Worm (Caenorhabditis elegans) whole organism, L4 larva: ENCODE data around the gene ugt-16.

Experiments used
- cey-2 ChIP-seq: sonication (generic microtip); optimal IDR thresholded peaks from 3 replicates; lab custom pipeline; 2017; ENCODE audit warnings: missing genetic modification characterization, mild to moderate bottlenecking, missing compliant biosample characterization, antibody characterized with exemption, borderline replicate concordance; ENCODE audit not compliant: insufficient read depth
- fkh-10 ChIP-seq: fragments of 150-350 bp; optimal IDR thresholded peaks from 2 replicates; lab custom pipeline; 2014; ENCODE audit warnings: missing biosample characterization, missing genetic modification reagents, missing genetic modification characterization
- lin-13 ChIP-seq: fragments of 150-350 bp; optimal IDR thresholded peaks from 2 replicates; lab custom pipeline; 2014; ENCODE audit warnings: missing biosample characterization, missing genetic modification reagents, missing genetic modification characterization
- lin-29 ChIP-seq: fragments of 200-800 bp; sonication (Bioruptor generic); IDR thresholded peaks from 2 replicates; pipeline ENCODE4 v1.3.6; 2022; ENCODE audit warnings: missing genetic modification reagents, missing genetic modification characterization, missing compliant biosample characterization
- snpc-4 ChIP-seq: fragments of 150-350 bp; optimal IDR thresholded peaks from 2 replicates; lab custom pipeline; 2014; ENCODE audit warnings: missing biosample characterization, missing genetic modification characterization

DNA sequence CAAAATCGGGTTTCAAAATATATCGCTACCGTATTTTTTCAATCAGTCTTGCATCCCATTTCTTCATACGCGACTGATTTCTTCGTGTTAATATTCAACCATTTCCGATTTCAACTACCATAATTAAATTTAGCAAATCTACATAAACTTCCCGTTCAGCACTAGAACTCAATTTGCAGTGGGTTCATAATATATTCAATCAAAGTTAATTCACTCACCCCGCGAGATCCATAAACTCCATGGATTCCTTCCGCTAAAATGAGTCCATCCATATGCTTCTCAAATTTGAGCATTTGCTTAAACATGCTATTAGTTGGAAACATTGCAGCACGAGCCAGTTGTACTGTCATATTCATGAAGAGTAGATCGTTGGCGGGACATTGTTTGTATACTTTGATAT lies 6.3 kb upstream of the ugt-16 start:
- TF ChIP-seq lin-13 (GFP tag; lab: Kevin White, UChicago) (no peak), fkh-10 (GFP tag; lab: Kevin White, UChicago) (no peak), lin-29 (GFP tag; lab: Robert Waterston, UW) (no peak), snpc-4 (tag; lab: Kevin White, UChicago) (no peak), cey-2 (tag; lab: Kevin White, UChicago) (no peak)
